Fruit fly (Drosophila melanogaster): ENCODE measurements around the gene AIF.

AIF gene

dm6 chr2L:2164520-2165237 is 13.1 kb downstream of the AIF start (continued):
- no peak for TF ChIP-seq CG31388 (GFP tag; optimal IDR thresholded peaks at IDR 0.05)
- TF ChIP-seq pnt (GFP tag; optimal IDR thresholded peaks at IDR 0.05): peak; percentile 65
- TF ChIP-seq CG17361 (GFP tag; IDR thresholded peaks at IDR 0.05): peak; percentile 80
- TF ChIP-seq z (GFP tag; IDR thresholded peaks at IDR 0.05): no peak
- no peak; the same call in 2 of the 3 replicates for TF ChIP-seq tgo (GFP tag; IDR thresholded peaks at IDR 0.05)
- TF ChIP-seq wdn (GFP tag; IDR thresholded peaks at IDR 0.05): no peak
- no peak for TF ChIP-seq Mad (GFP tag; optimal IDR thresholded peaks at IDR 0.05)
- TF ChIP-seq Stat92E (GFP tag; optimal IDR thresholded peaks at IDR 0.05): peak in 1 of 3 experiments; percentile 94
- TF ChIP-seq Sry-δ (GFP tag; optimal IDR thresholded peaks at IDR 0.05): peak; percentile 21
- no peak for TF ChIP-seq sr (GFP tag; IDR thresholded peaks at IDR 0.05)
- no peak for TF ChIP-seq tup (GFP tag; optimal IDR thresholded peaks at IDR 0.05)
- TF ChIP-seq CG14050 (GFP tag; IDR thresholded peaks at IDR 0.05): no peak
- TF ChIP-seq trem (tag; optimal IDR thresholded peaks at IDR 0.05): peak; percentile 78
- peak; percentile 11 for TF ChIP-seq HmgD (GFP tag; optimal IDR thresholded peaks at IDR 0.05)
- TF ChIP-seq CG7963 (GFP tag; IDR thresholded peaks at IDR 0.05; ENCODE audit: partially characterized antibody): no peak
- peak; percentile 51 for TF ChIP-seq p53 (GFP tag; optimal IDR thresholded peaks at IDR 0.05)
- no peak for TF ChIP-seq CG7928 (GFP tag; optimal IDR thresholded peaks at IDR 0.05)
- TF ChIP-seq Trl (optimal IDR thresholded peaks at IDR 0.05): peak in 1 of 2 experiments; percentile 20
- TF ChIP-seq Trl (GFP tag; optimal IDR thresholded peaks at IDR 0.05): peak; percentile 82
- peak; percentile 63 for TF ChIP-seq Ssrp (tag; optimal IDR thresholded peaks at IDR 0.05)
- TF ChIP-seq Dfd (GFP tag; optimal IDR thresholded peaks at IDR 0.05): no peak
- no peak for TF ChIP-seq PHDP (tag; optimal IDR thresholded peaks at IDR 0.05)
- TF ChIP-seq mld (GFP tag; IDR thresholded peaks at IDR 0.05; ENCODE audit: partially characterized antibody): no peak
- TF ChIP-seq sima (GFP tag; optimal IDR thresholded peaks at IDR 0.05): no peak
- TF ChIP-seq HLH3B (GFP tag; IDR thresholded peaks at IDR 0.05): peak; percentile 36; the same call in 1 of the 2 replicates
- TF ChIP-seq Abd-B (GFP tag; optimal IDR thresholded peaks at IDR 0.05): peak; percentile 27
- TF ChIP-seq row (GFP tag; IDR thresholded peaks at IDR 0.05): peak; percentile 83
- TF ChIP-seq CG10979 (tag; optimal IDR thresholded peaks at IDR 0.05): peak; percentile 87
- no peak for TF ChIP-seq Sin3A (optimal IDR thresholded peaks at IDR 0.05)
- no peak for TF ChIP-seq da (GFP tag; optimal IDR thresholded peaks at IDR 0.05)
- TF ChIP-seq CG17612 (GFP tag; IDR thresholded peaks at IDR 0.05): no peak
- peak; percentile 39 for TF ChIP-seq Camta (GFP tag; optimal IDR thresholded peaks at IDR 0.05)
- no peak for TF ChIP-seq CG43689 (GFP tag; IDR thresholded peaks at IDR 0.05)
- peak; percentile 48; the same call in 1 of the 2 replicates for TF ChIP-seq ranshi (GFP tag; IDR thresholded peaks at IDR 0.05)
- peak; percentile 89 for TF ChIP-seq aop (GFP tag; IDR thresholded peaks at IDR 0.05)
- TF ChIP-seq CG13287 (GFP tag; IDR thresholded peaks at IDR 0.05; ENCODE audit: partially characterized antibody): no peak
- TF ChIP-seq ap (GFP tag; IDR thresholded peaks at IDR 0.05): no peak; the same call in 1 of the 2 replicates
- TF ChIP-seq odd (GFP tag; optimal IDR thresholded peaks at IDR 0.05): peak; percentile 47
- TF ChIP-seq CG32532 (GFP tag; IDR thresholded peaks at IDR 0.05): peak; percentile 31; the same call in 1 of the 2 replicates
- TF ChIP-seq CG12744 (GFP tag; optimal IDR thresholded peaks at IDR 0.05): peak; percentile 55
- peak; percentile 40 to 99 for TF ChIP-seq tll (GFP tag; optimal IDR thresholded peaks at IDR 0.05)
- no peak for TF ChIP-seq CG11696 (GFP tag; IDR thresholded peaks at IDR 0.05)
- TF ChIP-seq Neu2 (GFP tag; optimal IDR thresholded peaks at IDR 0.05; ENCODE audit: borderline replicate concordance): peak; percentile 34
- peak; percentile 23 for TF ChIP-seq Sox100B (GFP tag; optimal IDR thresholded peaks at IDR 0.05)
- no peak for TF ChIP-seq lov (optimal IDR thresholded peaks at IDR 0.05)
- peak; percentile 83; the same call in 2 of the 3 replicates for TF ChIP-seq lov (GFP tag; IDR thresholded peaks at IDR 0.05)
- no peak for TF ChIP-seq crp (GFP tag; optimal IDR thresholded peaks at IDR 0.05)
- TF ChIP-seq Meics (GFP tag; optimal IDR thresholded peaks at IDR 0.05): no peak
- no peak for TF ChIP-seq pzg (GFP tag; optimal IDR thresholded peaks at IDR 0.05)
- TF ChIP-seq slou (GFP tag; optimal IDR thresholded peaks at IDR 0.05): no peak
